Worm (Caenorhabditis elegans): ENCODE results near the gene Y47D7A.7.

The Y47D7A.7 gene

DNA sequence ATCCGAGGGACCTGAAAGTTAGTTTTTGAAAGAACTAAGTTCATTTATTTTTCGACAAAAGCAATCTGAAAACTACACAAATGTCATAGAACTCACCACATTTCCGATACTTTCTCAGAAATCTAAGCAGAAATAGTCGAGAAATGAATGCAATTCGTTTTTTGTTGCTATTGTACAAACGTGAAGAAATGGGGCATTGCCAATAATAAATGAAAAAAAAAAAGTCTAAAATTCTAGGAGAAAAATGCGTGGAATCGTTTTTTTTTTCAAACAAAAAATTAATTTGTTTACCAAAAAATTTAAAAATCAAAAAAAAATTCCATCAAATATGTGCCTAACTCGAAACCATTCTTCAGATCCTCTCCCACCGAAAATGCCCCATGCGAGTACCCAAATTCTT lies 8.0 kb downstream of the Y47D7A.7 start, which contains the start of gene Y47D7A.17:
Y47D7A.17 (minus strand) TSS at position 101 of the 400 bp plus-strand sequence.
- no peak for TF ChIP-seq tlf-1 (GFP tag; optimal IDR thresholded peaks at IDR 0.05)
- no peak for TF ChIP-seq egl-18 (GFP tag; IDR thresholded peaks at IDR 0.05)
- TF ChIP-seq mcd-1 (GFP tag; IDR thresholded peaks at IDR 0.05): no peak
- TF ChIP-seq sptf-2 (GFP tag; optimal IDR thresholded peaks at IDR 0.05): no peak
- TF ChIP-seq ets-4 (GFP tag; optimal IDR thresholded peaks at IDR 0.05): no peak
- TF ChIP-seq hmg-1.2 (GFP tag; IDR thresholded peaks at IDR 0.05): no peak
- TF ChIP-seq hsf-1 (GFP tag; IDR thresholded peaks at IDR 0.05): no peak
- TF ChIP-seq F39B2.1 (GFP tag; IDR thresholded peaks at IDR 0.05): no peak
- no peak for TF ChIP-seq let-526 (GFP tag; IDR thresholded peaks at IDR 0.05)

DNA sequence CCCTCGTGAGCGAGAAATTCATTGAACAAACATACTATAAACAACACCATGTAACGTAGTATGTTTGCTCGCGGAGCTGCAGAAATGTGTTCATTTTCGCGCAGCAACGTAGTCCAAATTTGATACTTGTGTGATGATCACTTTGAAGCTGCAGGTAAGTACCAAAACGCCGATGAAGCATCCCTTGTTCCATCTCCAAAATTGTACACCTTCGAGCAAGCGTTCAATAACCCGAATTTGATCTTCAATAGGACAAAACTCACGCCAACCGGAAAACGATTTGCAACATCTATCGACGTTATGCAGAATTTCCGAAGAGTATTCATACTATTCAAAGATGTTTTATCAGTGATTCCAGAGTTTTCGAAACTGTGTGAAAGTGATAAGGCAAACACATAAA lies 9.0 kb downstream of the Y47D7A.7 start, which contains the start of gene Y47D7A.3:
Y47D7A.3 (plus strand) TSS at position 301 of the 400 bp plus-strand sequence.
- TF ChIP-seq F57C9.4 (tag; optimal IDR thresholded peaks at IDR 0.05) (no peak), nhr-179 (tag; optimal IDR thresholded peaks at IDR 0.05) (no peak), lsy-27 (tag; optimal IDR thresholded peaks at IDR 0.05; ENCODE audit: borderline replicate concordance, insufficient read depth) (no peak), xnd-1 (tag; optimal IDR thresholded peaks at IDR 0.05) (no peak), athp-1 (tag; optimal IDR thresholded peaks at IDR 0.05) (no peak), ztf-26 (tag; optimal IDR thresholded peaks at IDR 0.05) (no peak), tlf-1 (GFP tag; optimal IDR thresholded peaks at IDR 0.05) (no peak), attf-3 (GFP tag; conservative IDR thresholded peaks at IDR 0.05) (no peak), let-607 (tag; optimal IDR thresholded peaks at IDR 0.05) (no peak), sdz-38 (tag; optimal IDR thresholded peaks at IDR 0.05) (no peak), B0019.2 (GFP tag; conservative IDR thresholded peaks at IDR 0.05) (no peak), F37B4.10 (GFP tag; IDR thresholded peaks at IDR 0.05) (no peak), nhr-120 (GFP tag; IDR thresholded peaks at IDR 0.05) (no peak), ceh-100 (GFP tag; IDR thresholded peaks at IDR 0.05) (no peak), madf-3 (GFP tag; IDR thresholded peaks at IDR 0.05) (no peak)

DNA sequence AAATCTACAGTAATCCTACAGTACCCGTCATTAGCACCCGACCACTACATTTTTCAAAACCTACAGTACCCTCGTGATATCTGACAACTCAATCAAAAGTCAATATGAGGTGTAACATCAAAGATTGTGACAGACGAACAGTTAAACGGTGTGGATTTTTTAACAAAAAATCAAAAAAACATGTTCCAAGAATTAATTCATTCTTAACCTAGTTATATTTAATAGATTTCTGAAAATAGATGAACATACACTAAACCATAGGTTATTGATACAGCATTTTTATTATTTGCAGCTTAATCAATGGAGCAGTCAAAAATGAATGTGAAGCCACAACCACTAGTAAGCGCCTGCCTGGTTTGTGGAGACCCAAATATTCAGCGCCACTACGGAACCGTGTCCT lies 12.1 kb downstream of the Y47D7A.7 start, which contains the start of gene nhr-118:
nhr-118 (plus strand) TSS at position 301 of the 400 bp plus-strand sequence.
- TF ChIP-seq egl-18 (GFP tag; IDR thresholded peaks at IDR 0.05): no peak
- TF ChIP-seq tlf-1 (GFP tag; optimal IDR thresholded peaks at IDR 0.05): no peak
- no peak for TF ChIP-seq bed-1 (GFP tag; IDR thresholded peaks at IDR 0.05)
- TF ChIP-seq xnd-1 (tag; optimal IDR thresholded peaks at IDR 0.05): no peak
- no peak for TF ChIP-seq lin-54 (GFP tag; optimal IDR thresholded peaks at IDR 0.05)
- no peak for TF ChIP-seq ccch-3 (GFP tag; optimal IDR thresholded peaks at IDR 0.05)
- TF ChIP-seq F52B5.7 (tag; optimal IDR thresholded peaks at IDR 0.05): no peak
- TF ChIP-seq unc-62 (GFP tag; optimal IDR thresholded peaks at IDR 0.05): no peak
- TF ChIP-seq K11D2.4 (GFP tag; IDR thresholded peaks at IDR 0.05): no peak
- no peak for TF ChIP-seq lin-40 (tag; optimal IDR thresholded peaks at IDR 0.05)
- no peak for TF ChIP-seq unc-130 (GFP tag; optimal IDR thresholded peaks at IDR 0.05)
- TF ChIP-seq ceh-79 (tag; optimal IDR thresholded peaks at IDR 0.05): no peak
- no peak for TF ChIP-seq snpc-1.1 (tag; optimal IDR thresholded peaks at IDR 0.05; ENCODE audit: insufficient read depth)
- TF ChIP-seq lin-26 (GFP tag; IDR thresholded peaks at IDR 0.05): no peak
- TF ChIP-seq dpl-1 (GFP tag; optimal IDR thresholded peaks at IDR 0.05): no peak
- no peak for TF ChIP-seq Y79H2A.3 (GFP tag; conservative IDR thresholded peaks at IDR 0.05)
- TF ChIP-seq C06A6.2 (GFP tag; conservative IDR thresholded peaks at IDR 0.05): no peak
